Fruit fly (Drosophila melanogaster) whole organism, embryonic: Measurements from ENCODE around the gene CG16972.

Source experiments
- BEAF-32 ChIP-seq: fragments of 200-800 bp; sonication (Bioruptor generic); optimal IDR thresholded peaks from 3 replicates; lab custom pipeline; 2017; ENCODE audit warnings: missing biosample characterization, missing genetic modification characterization, mild to moderate bottlenecking, moderate library complexity, missing genetic modification reagents
- CG10267 ChIP-seq: fragments of 200-800 bp; sonication (Bioruptor generic); optimal IDR thresholded peaks from 2 replicates; lab custom pipeline; 2018; ENCODE audit warnings: missing biosample characterization, mild to moderate bottlenecking, missing genetic modification characterization, moderate library complexity
- CG10565 ChIP-seq: fragments of 200-800 bp; sonication (Bioruptor generic); optimal IDR thresholded peaks from 3 replicates; lab custom pipeline; 2016; ENCODE audit warnings: missing biosample characterization, mild to moderate bottlenecking, missing genetic modification characterization
- CG11456 ChIP-seq: fragments of 200-800 bp; sonication (Bioruptor generic); IDR thresholded peaks from 3 replicates; pipeline ENCODE4 v1.3.6; 2022; ENCODE audit warnings: missing biosample characterization, missing genetic modification characterization
- CG11695 ChIP-seq: fragments of 200-800 bp; sonication (Bioruptor generic); IDR thresholded peaks from 3 replicates; pipeline ENCODE4 v1.3.6; 2022; ENCODE audit warnings: missing biosample characterization, missing genetic modification characterization
- CG11696 ChIP-seq: fragments of 200-800 bp; sonication (Bioruptor generic); IDR thresholded peaks from 2 replicates; pipeline ENCODE4 v1.3.6; 2022; ENCODE audit warnings: missing biosample characterization, missing genetic modification characterization
- CG15011 ChIP-seq: fragments of 200-800 bp; sonication (Bioruptor generic); optimal IDR thresholded peaks from 3 replicates; lab custom pipeline; 2018; ENCODE audit warnings: missing biosample characterization, mild to moderate bottlenecking, missing genetic modification characterization
- CG16815 ChIP-seq: fragments of 200-800 bp; sonication (Bioruptor generic); optimal IDR thresholded peaks from 3 replicates; lab custom pipeline; 2017; ENCODE audit warnings: missing biosample characterization, mild to moderate bottlenecking, missing genetic modification characterization
- CG32532 ChIP-seq: fragments of 200-800 bp; sonication (Bioruptor generic); IDR thresholded peaks from 2 replicates; pipeline ENCODE4 v1.3.6; 2022; ENCODE audit warnings: missing biosample characterization, missing genetic modification characterization
- CG32767 ChIP-seq: fragments of 200-800 bp; sonication (Bioruptor generic); IDR thresholded peaks from 2 replicates; pipeline ENCODE4 v1.3.6; 2022; ENCODE audit warnings: missing biosample characterization, missing genetic modification characterization
- CG34422 ChIP-seq: fragments of 200-800 bp; sonication (Bioruptor generic); IDR thresholded peaks from 3 replicates; pipeline ENCODE4 v1.3.6; 2022; ENCODE audit warnings: missing biosample characterization, missing genetic modification characterization
- CG4328 ChIP-seq: fragments of 200-800 bp; sonication (Bioruptor generic); optimal IDR thresholded peaks from 3 replicates; lab custom pipeline; 2017; ENCODE audit warnings: missing biosample characterization, missing genetic modification reagents, missing genetic modification characterization
- CG7271 ChIP-seq: fragments of 200-800 bp; sonication (Bioruptor generic); optimal IDR thresholded peaks from 2 replicates; lab custom pipeline; 2018; ENCODE audit warnings: missing biosample characterization, mild to moderate bottlenecking, missing genetic modification characterization, moderate library complexity
- CG7372 ChIP-seq: fragments of 200-800 bp; sonication (Bioruptor generic); IDR thresholded peaks from 2 replicates; pipeline ENCODE4 v1.3.6; 2022; ENCODE audit warnings: missing biosample characterization, missing genetic modification characterization
- CG7928 ChIP-seq: fragments of 200-800 bp; sonication (Bioruptor generic); optimal IDR thresholded peaks from 2 replicates; lab custom pipeline; 2017; ENCODE audit warnings: missing biosample characterization, mild to moderate bottlenecking, missing genetic modification characterization
- CG8281 ChIP-seq: fragments of 200-800 bp; sonication (Bioruptor generic); optimal IDR thresholded peaks from 2 replicates; lab custom pipeline; 2018; ENCODE audit warnings: missing biosample characterization, mild to moderate bottlenecking, missing genetic modification characterization, moderate library complexity
- CG8478 ChIP-seq: fragments of >200 bp; optimal IDR thresholded peaks from 2 replicates; lab custom pipeline; 2018
- CG8944 ChIP-seq: fragments of 200-800 bp; sonication (Bioruptor generic); optimal IDR thresholded peaks from 3 replicates; lab custom pipeline; 2016; ENCODE audit warnings: missing biosample characterization, missing genetic modification characterization
- CG9727 ChIP-seq: fragments of 200-800 bp; sonication (Bioruptor generic); optimal IDR thresholded peaks from 3 replicates; lab custom pipeline; 2017; ENCODE audit warnings: missing biosample characterization, mild to moderate bottlenecking, missing genetic modification characterization
- Chrac-16 ChIP-seq: fragments of 200-800 bp; sonication (Bioruptor generic); optimal IDR thresholded peaks from 3 replicates; lab custom pipeline; 2016; ENCODE audit warnings: missing biosample characterization, missing genetic modification characterization
- CkIIα-i1 ChIP-seq: fragments of 200-800 bp; sonication (Bioruptor generic); IDR thresholded peaks from 2 replicates; pipeline ENCODE4 v1.3.6; 2022; ENCODE audit warnings: missing biosample characterization, missing genetic modification characterization
- D ChIP-seq, 2 experiments: fragments of 200-800 bp in 1 of 2; fragments of >200 bp in 1 of 2; sonication (Bioruptor generic) in 1 of 2; optimal IDR thresholded peaks; 2 replicates in 1 of 2; 3 replicates in 1 of 2; lab custom pipeline; 2017; ENCODE audit warnings: mild to moderate bottlenecking in 1 of 2, missing biosample characterization in 1 of 2, missing genetic modification characterization in 1 of 2, missing genetic modification reagents in 1 of 2
- Deaf1 ChIP-seq: fragments of 200-800 bp; optimal IDR thresholded peaks from 3 replicates; lab custom pipeline; 2019; ENCODE audit warnings: missing biosample characterization, mild to moderate bottlenecking, missing genetic modification characterization, moderate library complexity
- Dref ChIP-seq: fragments of 200-800 bp; sonication (Bioruptor generic); IDR thresholded peaks from 2 replicates; pipeline ENCODE4 v1.3.6; 2022; ENCODE audit warnings: missing biosample characterization, missing genetic modification characterization
- Elba2 ChIP-seq: fragments of 200-800 bp; sonication (Bioruptor generic); optimal IDR thresholded peaks from 3 replicates; lab custom pipeline; 2016; ENCODE audit warnings: missing biosample characterization, missing genetic modification characterization
- GATAe ChIP-seq: fragments of 200-800 bp; sonication (Bioruptor generic); conservative IDR thresholded peaks from 2 replicates; pipeline ENCODE4 v1.3.6; 2022; ENCODE audit warnings: missing biosample characterization, missing genetic modification characterization
- HLH54F ChIP-seq: fragments of 200-800 bp; sonication (Bioruptor generic); optimal IDR thresholded peaks from 3 replicates; lab custom pipeline; 2016; ENCODE audit warnings: missing biosample characterization, missing genetic modification characterization
- HLHmδ ChIP-seq: fragments of 200-800 bp; sonication (Bioruptor generic); optimal IDR thresholded peaks from 2 replicates; lab custom pipeline; 2018; ENCODE audit warnings: missing biosample characterization, mild to moderate bottlenecking, missing genetic modification characterization, moderate library complexity
- Hmx ChIP-seq: fragments of 200-800 bp; sonication (Bioruptor generic); optimal IDR thresholded peaks from 2 replicates; lab custom pipeline; 2016; ENCODE audit warnings: missing biosample characterization, missing genetic modification characterization
- Jarid2 ChIP-seq: fragments of 200-800 bp; sonication (Bioruptor generic); optimal IDR thresholded peaks from 3 replicates; lab custom pipeline; 2017; ENCODE audit warnings: mild to moderate bottlenecking, missing biosample characterization, missing genetic modification reagents, missing genetic modification characterization
- Mad ChIP-seq: fragments of 200-800 bp; sonication (Bioruptor generic); optimal IDR thresholded peaks from 2 replicates; lab custom pipeline; 2016; ENCODE audit warnings: missing biosample characterization, missing genetic modification characterization
- Pdp1 ChIP-seq, 2 experiments: fragments of 200-800 bp; sonication (Bioruptor generic); optimal IDR thresholded peaks; 3 replicates each; lab custom pipeline; 2016; ENCODE audit warnings: missing biosample characterization in 2 of 2, missing genetic modification characterization in 2 of 2, mild to moderate bottlenecking in 1 of 2, moderate library complexity in 1 of 2
- Rfx ChIP-seq: fragments of 200-800 bp; sonication (Bioruptor generic); IDR thresholded peaks from 2 replicates; pipeline ENCODE4 v1.3.6; 2022; ENCODE audit warnings: missing biosample characterization, missing genetic modification characterization
- Xrp1 ChIP-seq: fragments of 200-800 bp; sonication (Bioruptor generic); IDR thresholded peaks from 2 replicates; pipeline ENCODE4 v1.3.6; 2022; ENCODE audit warnings: missing biosample characterization, missing genetic modification characterization
- cg ChIP-seq: fragments of 200-800 bp; sonication (Bioruptor generic); optimal IDR thresholded peaks from 3 replicates; lab custom pipeline; 2019; ENCODE audit warnings: missing biosample characterization, mild to moderate bottlenecking, missing genetic modification characterization, moderate library complexity
- croc ChIP-seq: fragments of 200-800 bp; sonication (Bioruptor generic); conservative IDR thresholded peaks from 3 replicates; pipeline ENCODE4 v1.3.6; 2022; ENCODE audit warnings: missing biosample characterization, missing genetic modification characterization
- crol ChIP-seq: fragments of 200-800 bp; sonication (Bioruptor generic); IDR thresholded peaks from 2 replicates; pipeline ENCODE4 v1.3.6; 2022; ENCODE audit warnings: missing biosample characterization, missing genetic modification characterization
- danr ChIP-seq: fragments of 200-800 bp; sonication (Bioruptor generic); IDR thresholded peaks from 2 replicates; pipeline ENCODE4 v1.3.6; 2022; ENCODE audit warnings: missing biosample characterization, missing genetic modification characterization
- dpn ChIP-seq, 2 experiments: fragments of 200-800 bp; sonication (Bioruptor generic); optimal IDR thresholded peaks; 3 replicates each; lab custom pipeline; 2016; ENCODE audit warnings: missing biosample characterization in 2 of 2, missing genetic modification characterization in 2 of 2
- ems ChIP-seq: fragments of 200-800 bp; sonication (Bioruptor generic); optimal IDR thresholded peaks from 3 replicates; lab custom pipeline; 2016; ENCODE audit warnings: missing biosample characterization, missing genetic modification characterization
- gcm2 ChIP-seq: fragments of 200-800 bp; sonication (Bioruptor generic); optimal IDR thresholded peaks from 2 replicates; lab custom pipeline; 2016; ENCODE audit warnings: missing biosample characterization, missing genetic modification characterization
- hkb ChIP-seq, 2 experiments: fragments of 200-800 bp in 1 of 2; fragments of >200 bp in 1 of 2; sonication (Bioruptor generic) in 1 of 2; IDR thresholded peaks in 1 of 2; optimal IDR thresholded peaks in 1 of 2; 2 replicates each; pipeline versions ENCODE4 v1.3.6 to Lab custom; 2017 to 2022; ENCODE audit warnings: missing biosample characterization in 1 of 2, missing genetic modification characterization in 1 of 2
- nau ChIP-seq: fragments of 200-800 bp; sonication (Bioruptor generic); optimal IDR thresholded peaks from 3 replicates; lab custom pipeline; 2017; ENCODE audit warnings: missing biosample characterization, mild to moderate bottlenecking, missing genetic modification characterization, missing genetic modification reagents
- org-1 ChIP-seq: fragments of 200-800 bp; sonication (Bioruptor generic); optimal IDR thresholded peaks from 2 replicates; lab custom pipeline; 2017; ENCODE audit warnings: missing biosample characterization, missing genetic modification characterization
- p53 ChIP-seq: fragments of 200-800 bp; sonication (Bioruptor generic); optimal IDR thresholded peaks from 2 replicates; lab custom pipeline; 2016; ENCODE audit warnings: missing biosample characterization, missing genetic modification characterization
- pfk ChIP-seq: fragments of 200-800 bp; sonication (Bioruptor generic); optimal IDR thresholded peaks from 2 replicates; lab custom pipeline; 2018; ENCODE audit warnings: missing biosample characterization, mild to moderate bottlenecking, missing genetic modification characterization, moderate library complexity
- pros ChIP-seq: fragments of 200-800 bp; sonication (Bioruptor generic); optimal IDR thresholded peaks from 3 replicates; lab custom pipeline; 2019; ENCODE audit warnings: missing biosample characterization, mild to moderate bottlenecking, missing genetic modification characterization, moderate library complexity
- ssp ChIP-seq: fragments of 200-800 bp; sonication (Bioruptor generic); IDR thresholded peaks from 2 replicates; pipeline ENCODE4 v1.3.6; 2022; ENCODE audit warnings: missing biosample characterization, missing genetic modification characterization
- vfl ChIP-seq: fragments of 200-800 bp; sonication (Bioruptor generic); optimal IDR thresholded peaks from 2 replicates; lab custom pipeline; 2016; ENCODE audit warnings: missing biosample characterization, missing genetic modification characterization
- vvl ChIP-seq: fragments of 200-800 bp; sonication (Bioruptor generic); IDR thresholded peaks from 2 replicates; pipeline ENCODE4 v1.3.6; 2022; ENCODE audit warnings: missing biosample characterization, missing genetic modification characterization
- zen2 ChIP-seq: fragments of 200-800 bp; sonication (Bioruptor generic); IDR thresholded peaks from 3 replicates; pipeline ENCODE4 v1.3.6; 2022; ENCODE audit warnings: missing biosample characterization, missing genetic modification characterization; ENCODE audit not compliant: partially characterized antibody

CG16972 gene

dm6 chr2L:13191894-13192293, 11.2 kb downstream of the CG16972 start, which contains the start of the genes CG16974 and Edem2 (continued):
- peak; percentile 86 for TF ChIP-seq CG9727 (GFP tag; lab: Kevin White, UChicago)
- no peak for TF ChIP-seq crol (GFP tag; lab: Robert Waterston, UW)
- TF ChIP-seq hkb (optimal IDR thresholded peaks at IDR 0.05; lab: Kevin White, UChicago): no peak
- peak; percentile 69 for TF ChIP-seq hkb (GFP tag; IDR thresholded peaks at IDR 0.05; lab: Robert Waterston, UW)
- no peak for TF ChIP-seq CG7928 (GFP tag; lab: Kevin White, UChicago)
- TF ChIP-seq CG7271: peak; percentile 87
- TF ChIP-seq Deaf1 (tag; lab: Kevin White, UChicago): no peak
- TF ChIP-seq Chrac-16 (GFP tag; lab: Kevin White, UChicago): peak; percentile 82
- TF ChIP-seq danr (GFP tag; lab: Robert Waterston, UW): peak; percentile 21; the same call in 1 of the 2 replicates
- TF ChIP-seq croc (GFP tag; lab: Robert Waterston, UW): no peak; the same call in 1 of the 3 replicates
- TF ChIP-seq CG15011: no peak
- no peak for TF ChIP-seq Jarid2
- TF ChIP-seq gcm2: no peak
- no peak for TF ChIP-seq p53
- TF ChIP-seq dpn (GFP tag; optimal IDR thresholded peaks at IDR 0.05; lab: Kevin White, UChicago): peak; percentile 37 to 83
- no peak for TF ChIP-seq org-1 (GFP tag; lab: Kevin White, UChicago)
- TF ChIP-seq vfl (GFP tag; lab: Kevin White, UChicago): peak; percentile 70
- no peak for TF ChIP-seq zen2 (GFP tag; lab: Robert Waterston, UW)
- no peak for TF ChIP-seq nau (GFP tag; lab: Kevin White, UChicago)
- peak; percentile 54 for TF ChIP-seq ems (GFP tag; lab: Kevin White, UChicago)
- TF ChIP-seq HLH54F: peak; percentile 12
- no peak for TF ChIP-seq CkIIα-i1
- no peak for TF ChIP-seq pfk (GFP tag; lab: Kevin White, UChicago)
- TF ChIP-seq CG11696 (GFP tag; lab: Robert Waterston, UW): no peak
- peak; percentile 56 for TF ChIP-seq BEAF-32 (GFP tag; lab: Kevin White, UChicago)
- TF ChIP-seq GATAe (GFP tag; lab: Robert Waterston, UW): peak; percentile 87
- peak; percentile 84 for TF ChIP-seq CG11456 (GFP tag; lab: Robert Waterston, UW)
- TF ChIP-seq Hmx: no peak
- no peak for TF ChIP-seq CG8281
- TF ChIP-seq CG16815 (GFP tag; lab: Kevin White, UChicago): peak; percentile 57
- no peak for TF ChIP-seq CG10565 (GFP tag; lab: Kevin White, UChicago)
- TF ChIP-seq pros (GFP tag; lab: Kevin White, UChicago): no peak
- TF ChIP-seq Dref: no peak
- TF ChIP-seq CG10267 (tag; lab: Kevin White, UChicago): peak; percentile 97
- TF ChIP-seq CG8944 (GFP tag; lab: Kevin White, UChicago): no peak
- peak; percentile 85 for TF ChIP-seq Xrp1 (GFP tag; lab: Robert Waterston, UW)
- TF ChIP-seq CG4328 (GFP tag; lab: Kevin White, UChicago): no peak
- TF ChIP-seq HLHmδ (GFP tag; lab: Kevin White, UChicago): no peak
- TF ChIP-seq ssp (GFP tag; lab: Robert Waterston, UW): peak; percentile 67
- TF ChIP-seq Mad: peak; percentile 54

DNA sequence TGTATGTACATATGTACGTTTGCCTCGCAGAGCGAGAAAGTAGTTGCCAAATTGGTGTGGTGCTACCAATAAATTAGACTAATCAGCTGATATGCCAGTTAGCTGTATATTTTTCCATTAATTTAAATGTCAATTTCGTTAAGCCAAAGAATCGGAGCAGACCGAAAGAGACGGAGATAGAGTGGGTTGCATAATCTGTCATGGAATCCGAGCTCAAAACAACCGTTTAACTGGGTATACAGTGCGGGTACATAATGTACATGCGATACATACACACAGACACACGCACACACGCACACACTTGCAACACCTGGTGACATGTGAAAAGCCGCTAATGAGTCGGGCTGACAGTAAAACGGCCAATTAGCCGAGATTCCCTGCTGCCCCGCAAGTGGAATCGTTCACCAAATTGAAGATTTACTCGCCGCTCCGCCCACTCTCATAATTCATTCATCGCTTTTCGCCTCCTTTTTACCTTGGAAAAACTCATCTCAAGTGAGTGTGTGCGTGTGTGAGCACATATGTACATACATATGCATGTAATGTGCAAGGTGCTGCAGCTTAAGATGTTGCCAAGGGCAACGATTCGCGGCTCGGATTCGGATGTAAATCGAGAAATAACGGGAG, 11.9 kb downstream of the CG16972 start:
- no peak for TF ChIP-seq CG11695 (GFP tag; lab: Robert Waterston, UW)
- 0 out of 2 replicates have a peak, but pooled peaks have one; percentile 15 for TF ChIP-seq CG7372
- peak; percentile 79 for TF ChIP-seq CG8478 (lab: Kevin White, UChicago)
- peak; percentile 37 for TF ChIP-seq D (optimal IDR thresholded peaks at IDR 0.05; lab: Kevin White, UChicago)
- TF ChIP-seq D (GFP tag; optimal IDR thresholded peaks at IDR 0.05; lab: Kevin White, UChicago): no peak
- TF ChIP-seq cg (GFP tag; lab: Kevin White, UChicago): peak; percentile 90
- peak; percentile 29; the same call in 1 of the 2 replicates for TF ChIP-seq vvl (GFP tag; lab: Robert Waterston, UW)
- TF ChIP-seq CG32767 (GFP tag; lab: Robert Waterston, UW): peak; percentile 34; the same call in 1 of the 2 replicates
- 0 out of 3 replicates have a peak, but pooled peaks have one; percentile 45 for TF ChIP-seq CG34422 (GFP tag; lab: Robert Waterston, UW)
- TF ChIP-seq Rfx (GFP tag; lab: Robert Waterston, UW): 0 out of 2 replicates have a peak, but pooled peaks have one; percentile 18
- TF ChIP-seq CG32532 (GFP tag; lab: Robert Waterston, UW): no peak
- TF ChIP-seq Elba2: peak; percentile 15
- TF ChIP-seq Pdp1 (GFP tag; optimal IDR thresholded peaks at IDR 0.05; lab: Kevin White, UChicago): peak in 1 of 2 experiments; percentile 96
